Fruit fly (Drosophila melanogaster) whole organism, adult: Measurements from ENCODE around the gene CG9316.
A peak's percentile ranks its signal among the peaks of the same experiment; 100 is the strongest.

Source experiments
- CG11617 ChIP-seq: fragments of 200-800 bp; sonication (Bioruptor generic); optimal IDR thresholded peaks from 2 replicates; lab custom pipeline; 2017; ENCODE audit warnings: mild to moderate bottlenecking, missing biosample characterization, missing genetic modification reagents, missing genetic modification characterization
- CG12768 ChIP-seq: fragments of 200-800 bp; sonication (Bioruptor generic); optimal IDR thresholded peaks from 2 replicates; lab custom pipeline; 2017; ENCODE audit warnings: missing biosample characterization, missing genetic modification characterization, mild to moderate bottlenecking, moderate library complexity, missing genetic modification reagents
- CG14711 ChIP-seq: fragments of 200-800 bp; sonication (Bioruptor generic); optimal IDR thresholded peaks from 2 replicates; lab custom pipeline; 2018; ENCODE audit warnings: missing biosample characterization, mild to moderate bottlenecking, missing genetic modification characterization, moderate library complexity
- CG1620 ChIP-seq: fragments of 200-800 bp; sonication (Bioruptor generic); optimal IDR thresholded peaks from 2 replicates; lab custom pipeline; 2016; ENCODE audit warnings: missing biosample characterization, missing genetic modification characterization
- CG33017 ChIP-seq: fragments of 200-800 bp; sonication (Bioruptor generic); optimal IDR thresholded peaks from 2 replicates; lab custom pipeline; 2018; ENCODE audit warnings: missing biosample characterization, mild to moderate bottlenecking, missing genetic modification characterization, moderate library complexity
- CG5204 ChIP-seq: fragments of 200-800 bp; sonication (Bioruptor generic); optimal IDR thresholded peaks from 2 replicates; lab custom pipeline; 2016; ENCODE audit warnings: missing biosample characterization, missing genetic modification characterization
- CG7045 ChIP-seq: fragments of 200-800 bp; sonication (Bioruptor generic); optimal IDR thresholded peaks from 2 replicates; lab custom pipeline; 2017; ENCODE audit warnings: missing biosample characterization, mild to moderate bottlenecking, missing genetic modification characterization
- CG7101 ChIP-seq: fragments of 200-800 bp; sonication (Bioruptor generic); optimal IDR thresholded peaks from 2 replicates; lab custom pipeline; 2018; ENCODE audit warnings: missing biosample characterization, mild to moderate bottlenecking, missing genetic modification characterization, moderate library complexity
- Clk ChIP-seq: fragments of 200-800 bp; sonication (Bioruptor generic); optimal IDR thresholded peaks from 2 replicates; lab custom pipeline; 2017; ENCODE audit warnings: missing biosample characterization, missing genetic modification characterization
- Crg-1 ChIP-seq: fragments of 200-800 bp; sonication (Bioruptor generic); optimal IDR thresholded peaks from 2 replicates; lab custom pipeline; 2016; ENCODE audit warnings: missing biosample characterization, missing genetic modification characterization
- Hr96 ChIP-seq: fragments of 200-800 bp; sonication (Bioruptor generic); optimal IDR thresholded peaks from 2 replicates; lab custom pipeline; 2016; ENCODE audit warnings: missing biosample characterization, missing genetic modification characterization
- Mnt ChIP-seq: fragments of 200-800 bp; sonication (Bioruptor generic); optimal IDR thresholded peaks from 2 replicates; lab custom pipeline; 2016; ENCODE audit warnings: missing biosample characterization, mild to moderate bottlenecking, missing genetic modification characterization
- bab1 ChIP-seq: fragments of 200-800 bp; sonication (Bioruptor generic); optimal IDR thresholded peaks from 3 replicates; lab custom pipeline; 2019; ENCODE audit warnings: missing biosample characterization, mild to moderate bottlenecking, missing genetic modification characterization, moderate library complexity
- cic ChIP-seq: fragments of 200-800 bp; sonication (Bioruptor generic); optimal IDR thresholded peaks from 2 replicates; lab custom pipeline; 2017; ENCODE audit warnings: missing biosample characterization, mild to moderate bottlenecking, missing genetic modification characterization, moderate library complexity
- cnc ChIP-seq, 2 experiments: fragments of >200 bp; optimal IDR thresholded peaks; 2 replicates each; lab custom pipeline; 2017
- kay ChIP-seq: fragments of 200-800 bp; sonication (Bioruptor generic); peaks from one replicate; lab custom pipeline; 2016; ENCODE audit warnings: missing biosample characterization, missing genetic modification characterization, borderline replicate concordance
- ovo ChIP-seq: fragments of 200-800 bp; sonication (Bioruptor generic); optimal IDR thresholded peaks from 2 replicates; lab custom pipeline; 2016; ENCODE audit warnings: missing biosample characterization, missing genetic modification characterization
- pad ChIP-seq: fragments of 200-800 bp; sonication (Bioruptor generic); optimal IDR thresholded peaks from 3 replicates; lab custom pipeline; 2017; ENCODE audit warnings: missing biosample characterization, missing genetic modification characterization, mild to moderate bottlenecking, moderate library complexity, missing genetic modification reagents
- tj ChIP-seq: fragments of 200-800 bp; sonication (Bioruptor generic); optimal IDR thresholded peaks from 3 replicates; lab custom pipeline; 2017; ENCODE audit warnings: missing biosample characterization, mild to moderate bottlenecking, missing genetic modification characterization, moderate library complexity
- toe ChIP-seq: fragments of 200-800 bp; sonication (Bioruptor generic); optimal IDR thresholded peaks from 2 replicates; lab custom pipeline; 2016; ENCODE audit warnings: missing biosample characterization, missing genetic modification characterization

Gene CG9316

dm6 chr2L:20681648-20682098, 44.7 kb downstream of the CG9316 start, which contains the start of gene Cen:
Gene Cen, minus strand, starts transcription at chr2L:20681846.
- TF ChIP-seq Clk (GFP tag; lab: Kevin White, UChicago), result no peak
- TF ChIP-seq CG7045 (GFP tag; lab: Kevin White, UChicago), result peak; percentile 61
- TF ChIP-seq CG7101 (tag; lab: Kevin White, UChicago), result peak; percentile 43
- no peak for TF ChIP-seq cnc (optimal IDR thresholded peaks at IDR 0.05; lab: Kevin White, UChicago)
- peak; percentile 64 for TF ChIP-seq CG1620 (GFP tag; lab: Kevin White, UChicago)
- peak; percentile 50 for TF ChIP-seq Mnt (GFP tag; lab: Kevin White, UChicago)
- TF ChIP-seq ovo (GFP tag; lab: Kevin White, UChicago), result no peak
- peak; percentile 69 for TF ChIP-seq CG11617 (GFP tag; lab: Kevin White, UChicago)
- peak; percentile 53 for TF ChIP-seq bab1 (GFP tag; lab: Kevin White, UChicago)
- peak; percentile 37 for TF ChIP-seq tj (GFP tag; lab: Kevin White, UChicago)
- TF ChIP-seq CG5204 (GFP tag; lab: Kevin White, UChicago), result peak; percentile 67
- TF ChIP-seq pad, result peak; percentile 3
- peak; percentile 12 for TF ChIP-seq CG14711
- TF ChIP-seq Crg-1 (GFP tag; lab: Kevin White, UChicago), result peak; percentile 20
- TF ChIP-seq kay (GFP tag; lab: Kevin White, UChicago), result peak; percentile 14
- TF ChIP-seq CG33017 (tag; lab: Kevin White, UChicago), result peak; percentile 7
- peak; percentile 8 for TF ChIP-seq CG12768 (GFP tag; lab: Kevin White, UChicago)
- TF ChIP-seq toe (GFP tag; lab: Kevin White, UChicago), result peak; percentile 77
- no peak for TF ChIP-seq cic (GFP tag; lab: Kevin White, UChicago)
- TF ChIP-seq Hr96, result peak; percentile 67

dm6 chr2L:20675875-20676274, 50.5 kb downstream of the CG9316 start, which contains the start of the genes CG31678 and IKKepsilon:
Gene CG31678, minus strand, starts transcription at chr2L:20675941.
Gene IKKepsilon, plus strand, starts transcription at chr2L:20676045.
- TF ChIP-seq tj (GFP tag; lab: Kevin White, UChicago) (peak; percentile 21), bab1 (GFP tag; lab: Kevin White, UChicago) (peak; percentile 58), kay (GFP tag; lab: Kevin White, UChicago) (peak; percentile 64), toe (GFP tag; lab: Kevin White, UChicago) (peak; percentile 20), Mnt (GFP tag; lab: Kevin White, UChicago) (peak; percentile 46), CG7045 (GFP tag; lab: Kevin White, UChicago) (peak; percentile 13), Crg-1 (GFP tag; lab: Kevin White, UChicago) (peak; percentile 23), cic (GFP tag; lab: Kevin White, UChicago) (peak; percentile 47), CG11617 (GFP tag; lab: Kevin White, UChicago) (peak; percentile 23), pad (peak; percentile 15), Clk (GFP tag; lab: Kevin White, UChicago) (no peak), CG14711 (peak; percentile 45), cnc (optimal IDR thresholded peaks at IDR 0.05; lab: Kevin White, UChicago) (no peak), CG5204 (GFP tag; lab: Kevin White, UChicago) (no peak), CG7101 (tag; lab: Kevin White, UChicago) (peak; percentile 37), CG33017 (tag; lab: Kevin White, UChicago) (peak; percentile 29), ovo (GFP tag; lab: Kevin White, UChicago) (no peak), CG1620 (GFP tag; lab: Kevin White, UChicago) (peak; percentile 10), Hr96 (no peak), CG12768 (GFP tag; lab: Kevin White, UChicago) (no peak)

- TF ChIP-seq CG7045 (GFP tag; lab: Kevin White, UChicago) (peak; percentile 17), cnc (optimal IDR thresholded peaks at IDR 0.05; lab: Kevin White, UChicago) (no peak), ovo (GFP tag; lab: Kevin White, UChicago) (no peak), Crg-1 (GFP tag; lab: Kevin White, UChicago) (no peak), CG14711 (peak; percentile 49), CG12768 (GFP tag; lab: Kevin White, UChicago) (peak; percentile 72), CG1620 (GFP tag; lab: Kevin White, UChicago) (no peak), cic (GFP tag; lab: Kevin White, UChicago) (no peak), Hr96 (no peak), Clk (GFP tag; lab: Kevin White, UChicago) (peak; percentile 54), pad (peak; percentile 12), tj (GFP tag; lab: Kevin White, UChicago) (no peak), CG33017 (tag; lab: Kevin White, UChicago) (peak; percentile 59), bab1 (GFP tag; lab: Kevin White, UChicago) (no peak), Mnt (GFP tag; lab: Kevin White, UChicago) (peak; percentile 7), CG5204 (GFP tag; lab: Kevin White, UChicago) (no peak), CG7101 (tag; lab: Kevin White, UChicago) (peak; percentile 68), CG11617 (GFP tag; lab: Kevin White, UChicago) (no peak), kay (GFP tag; lab: Kevin White, UChicago) (no peak), toe (GFP tag; lab: Kevin White, UChicago) (no peak)
Observed at dm6 chr2L:20674718-20675117, 51.6 kb downstream of the CG9316 start.
